Fruit fly (Drosophila melanogaster) whole organism, embryonic: ENCODE results near the gene Drs.

Source experiments
- CG11085 ChIP-seq: fragments of 200-800 bp; sonication (Bioruptor generic); IDR thresholded peaks from 2 replicates; pipeline ENCODE4 v1.3.6; 2022; ENCODE audit warnings: missing biosample characterization, missing genetic modification characterization
- CG11398 ChIP-seq: fragments of 200-800 bp; sonication (Bioruptor generic); optimal IDR thresholded peaks from 2 replicates; lab custom pipeline; 2016; ENCODE audit warnings: missing biosample characterization, missing genetic modification characterization
- CG11504 ChIP-seq: fragments of 200-800 bp; sonication (Bioruptor generic); optimal IDR thresholded peaks from 3 replicates; lab custom pipeline; 2019; ENCODE audit warnings: missing biosample characterization, mild to moderate bottlenecking, missing genetic modification characterization, moderate library complexity
- CG12155 ChIP-seq: fragments of 200-800 bp; sonication (Bioruptor generic); optimal IDR thresholded peaks from 3 replicates; lab custom pipeline; 2016; ENCODE audit warnings: missing biosample characterization, missing genetic modification characterization
- CG12236 ChIP-seq: fragments of 200-800 bp; sonication (Bioruptor generic); optimal IDR thresholded peaks from 2 replicates; lab custom pipeline; 2016; ENCODE audit warnings: missing biosample characterization, missing genetic modification characterization
- CG13424 ChIP-seq: fragments of 200-800 bp; sonication (Bioruptor generic); optimal IDR thresholded peaks from 2 replicates; lab custom pipeline; 2019; ENCODE audit warnings: missing biosample characterization, mild to moderate bottlenecking, missing genetic modification characterization, moderate library complexity
- CG13624 ChIP-seq: fragments of 200-800 bp; sonication (Bioruptor generic); optimal IDR thresholded peaks from 2 replicates; lab custom pipeline; 2016; ENCODE audit warnings: missing biosample characterization, missing genetic modification characterization
- CG14965 ChIP-seq: fragments of 200-800 bp; sonication (Bioruptor generic); optimal IDR thresholded peaks from 2 replicates; lab custom pipeline; 2016; ENCODE audit warnings: missing biosample characterization, missing genetic modification characterization, borderline replicate concordance
- CG16815 ChIP-seq: fragments of 200-800 bp; sonication (Bioruptor generic); optimal IDR thresholded peaks from 3 replicates; lab custom pipeline; 2017; ENCODE audit warnings: missing biosample characterization, mild to moderate bottlenecking, missing genetic modification characterization
- CG30431 ChIP-seq: fragments of 200-800 bp; sonication (Bioruptor generic); optimal IDR thresholded peaks from 2 replicates; lab custom pipeline; 2017; ENCODE audit warnings: missing biosample characterization, missing genetic modification characterization
- CG4617 ChIP-seq: fragments of 200-800 bp; sonication (Bioruptor generic); optimal IDR thresholded peaks from 3 replicates; lab custom pipeline; 2016; ENCODE audit warnings: missing biosample characterization, missing genetic modification characterization, borderline replicate concordance
- CG6272 ChIP-seq: fragments of 200-800 bp; sonication (Bioruptor generic); IDR thresholded peaks from 2 replicates; pipeline ENCODE4 v1.3.6; 2022; ENCODE audit warnings: missing biosample characterization, missing genetic modification characterization
- Chrac-16 ChIP-seq: fragments of 200-800 bp; sonication (Bioruptor generic); optimal IDR thresholded peaks from 3 replicates; lab custom pipeline; 2016; ENCODE audit warnings: missing biosample characterization, missing genetic modification characterization
- D19B ChIP-seq: fragments of 200-800 bp; sonication (Bioruptor generic); optimal IDR thresholded peaks from 2 replicates; lab custom pipeline; 2017; ENCODE audit warnings: missing biosample characterization, mild to moderate bottlenecking, missing genetic modification characterization
- Dll ChIP-seq: fragments of 200-800 bp; sonication (Bioruptor generic); IDR thresholded peaks from 4 replicates; pipeline ENCODE4 v1.3.6; 2022; ENCODE audit warnings: missing biosample characterization, missing genetic modification characterization; ENCODE audit not compliant: partially characterized antibody
- ERR ChIP-seq: fragments of 200-800 bp; sonication (Bioruptor generic); optimal IDR thresholded peaks from 2 replicates; lab custom pipeline; 2016; ENCODE audit warnings: missing biosample characterization, missing genetic modification characterization
- Fer3 ChIP-seq: fragments of 200-800 bp; sonication (Bioruptor generic); optimal IDR thresholded peaks from 2 replicates; lab custom pipeline; 2018; ENCODE audit warnings: missing biosample characterization, mild to moderate bottlenecking, missing genetic modification characterization, moderate library complexity
- Hmr ChIP-seq: fragments of 200-800 bp; sonication (Bioruptor generic); optimal IDR thresholded peaks from 3 replicates; lab custom pipeline; 2017; ENCODE audit warnings: mild to moderate bottlenecking, missing biosample characterization, missing genetic modification reagents, missing genetic modification characterization
- Meics ChIP-seq: fragments of 200-800 bp; sonication (Bioruptor generic); optimal IDR thresholded peaks from 2 replicates; lab custom pipeline; 2017; ENCODE audit warnings: missing biosample characterization, mild to moderate bottlenecking, missing genetic modification characterization
- NK7.1 ChIP-seq: fragments of 200-800 bp; sonication (Bioruptor generic); optimal IDR thresholded peaks from 3 replicates; lab custom pipeline; 2016; ENCODE audit warnings: missing biosample characterization, missing genetic modification characterization
- Nf-YC ChIP-seq: fragments of 200-800 bp; optimal IDR thresholded peaks from 3 replicates; lab custom pipeline; 2019; ENCODE audit warnings: missing biosample characterization, mild to moderate bottlenecking, missing genetic modification characterization, moderate library complexity
- Poxn ChIP-seq: fragments of 200-800 bp; sonication (Bioruptor generic); IDR thresholded peaks from 2 replicates; pipeline ENCODE4 v1.3.6; 2022; ENCODE audit warnings: missing biosample characterization, missing genetic modification characterization
- Rfx ChIP-seq: fragments of 200-800 bp; sonication (Bioruptor generic); IDR thresholded peaks from 2 replicates; pipeline ENCODE4 v1.3.6; 2022; ENCODE audit warnings: missing biosample characterization, missing genetic modification characterization
- Six4 ChIP-seq: fragments of 200-800 bp; sonication (Bioruptor generic); optimal IDR thresholded peaks from 2 replicates; lab custom pipeline; 2016; ENCODE audit warnings: missing biosample characterization, missing genetic modification characterization
- Sox102F ChIP-seq: fragments of 200-800 bp; sonication (Bioruptor generic); optimal IDR thresholded peaks from 2 replicates; lab custom pipeline; 2018; ENCODE audit warnings: missing biosample characterization, mild to moderate bottlenecking, missing genetic modification characterization, moderate library complexity
- Spps ChIP-seq: fragments of 200-800 bp; sonication (Bioruptor generic); optimal IDR thresholded peaks from 2 replicates; lab custom pipeline; 2018; ENCODE audit warnings: missing biosample characterization, mild to moderate bottlenecking, missing genetic modification characterization
- Tbp ChIP-seq: fragments of >200 bp; optimal IDR thresholded peaks from 2 replicates; lab custom pipeline; 2018; ENCODE audit warnings: missing biosample characterization, missing genetic modification characterization
- al ChIP-seq: fragments of 200-800 bp; sonication (Bioruptor generic); IDR thresholded peaks from 2 replicates; pipeline ENCODE4 v1.3.6; 2022; ENCODE audit warnings: missing biosample characterization, missing genetic modification characterization
- ara ChIP-seq: fragments of 200-800 bp; sonication (Bioruptor generic); IDR thresholded peaks from 2 replicates; pipeline ENCODE4 v1.3.6; 2022; ENCODE audit warnings: missing biosample characterization, missing genetic modification characterization
- ase ChIP-seq: fragments of 200-800 bp; sonication (Bioruptor generic); IDR thresholded peaks from 3 replicates; pipeline ENCODE4 v1.3.6; 2022; ENCODE audit warnings: missing biosample characterization, missing genetic modification characterization
- bcd ChIP-seq: fragments of 200-800 bp; sonication (Bioruptor generic); optimal IDR thresholded peaks from 2 replicates; lab custom pipeline; 2017; ENCODE audit warnings: missing biosample characterization, mild to moderate bottlenecking, missing genetic modification characterization
- bigmax ChIP-seq: fragments of 200-800 bp; sonication (Bioruptor generic); optimal IDR thresholded peaks from 2 replicates; lab custom pipeline; 2018; ENCODE audit warnings: missing biosample characterization, mild to moderate bottlenecking, missing genetic modification characterization
- bsh ChIP-seq, 2 experiments: fragments of 200-800 bp; sonication (Bioruptor generic); optimal IDR thresholded peaks; 2 replicates each; lab custom pipeline; 2017 to 2018; ENCODE audit warnings: mild to moderate bottlenecking in 2 of 2, missing biosample characterization in 2 of 2, missing genetic modification characterization in 2 of 2, moderate library complexity in 1 of 2
- chinmo ChIP-seq: fragments of 200-800 bp; sonication (Bioruptor generic); IDR thresholded peaks from 4 replicates; pipeline ENCODE4 v1.3.6; 2022; ENCODE audit warnings: missing biosample characterization, missing genetic modification characterization; ENCODE audit not compliant: partially characterized antibody
- dan ChIP-seq: fragments of 200-800 bp; sonication (Bioruptor generic); IDR thresholded peaks from 2 replicates; pipeline ENCODE4 v1.3.6; 2022; ENCODE audit warnings: missing biosample characterization, missing genetic modification characterization
- dpn ChIP-seq, 2 experiments: fragments of 200-800 bp; sonication (Bioruptor generic); optimal IDR thresholded peaks; 3 replicates each; lab custom pipeline; 2016; ENCODE audit warnings: missing biosample characterization in 2 of 2, missing genetic modification characterization in 2 of 2
- eyg ChIP-seq: fragments of 200-800 bp; sonication (Bioruptor generic); optimal IDR thresholded peaks from 3 replicates; lab custom pipeline; 2016; ENCODE audit warnings: missing biosample characterization, missing genetic modification characterization
- ftz-f1 ChIP-seq: fragments of 200-800 bp; sonication (Bioruptor generic); optimal IDR thresholded peaks from 2 replicates; lab custom pipeline; 2016; ENCODE audit warnings: missing biosample characterization, missing genetic modification characterization
- gcm2 ChIP-seq: fragments of 200-800 bp; sonication (Bioruptor generic); optimal IDR thresholded peaks from 2 replicates; lab custom pipeline; 2016; ENCODE audit warnings: missing biosample characterization, missing genetic modification characterization
- grau ChIP-seq: fragments of 200-800 bp; optimal IDR thresholded peaks from 3 replicates; lab custom pipeline; 2019; ENCODE audit warnings: missing biosample characterization, mild to moderate bottlenecking, missing genetic modification characterization, moderate library complexity
- hb ChIP-seq: fragments of 200-800 bp; sonication (Bioruptor generic); IDR thresholded peaks from 3 replicates; pipeline ENCODE4 v1.3.6; 2022; ENCODE audit warnings: missing biosample characterization, missing genetic modification characterization; ENCODE audit not compliant: partially characterized antibody
- her ChIP-seq: fragments of 200-800 bp; sonication (Bioruptor generic); optimal IDR thresholded peaks from 2 replicates; lab custom pipeline; 2016; ENCODE audit warnings: missing biosample characterization, missing genetic modification characterization
- jigr1 ChIP-seq: fragments of 200-800 bp; sonication (Bioruptor generic); IDR thresholded peaks from 3 replicates; pipeline ENCODE4 v1.3.6; 2022; ENCODE audit warnings: missing biosample characterization, missing genetic modification characterization
- kni ChIP-seq: fragments of 200-800 bp; sonication (Bioruptor generic); optimal IDR thresholded peaks from 3 replicates; lab custom pipeline; 2017; ENCODE audit warnings: mild to moderate bottlenecking, missing biosample characterization, missing genetic modification reagents, missing genetic modification characterization
- mirr ChIP-seq: fragments of 200-800 bp; sonication (Bioruptor generic); optimal IDR thresholded peaks from 3 replicates; lab custom pipeline; 2018; ENCODE audit warnings: missing biosample characterization, mild to moderate bottlenecking, missing genetic modification characterization
- nerfin-1 ChIP-seq: fragments of 200-800 bp; sonication (Bioruptor generic); optimal IDR thresholded peaks from 3 replicates; lab custom pipeline; 2019; ENCODE audit warnings: missing biosample characterization, mild to moderate bottlenecking, missing genetic modification characterization, moderate library complexity
- pnt ChIP-seq: fragments of 200-800 bp; sonication (Bioruptor generic); optimal IDR thresholded peaks from 3 replicates; lab custom pipeline; 2016; ENCODE audit warnings: missing biosample characterization, missing genetic modification characterization
- pzg ChIP-seq: fragments of 200-800 bp; sonication (Bioruptor generic); optimal IDR thresholded peaks from 3 replicates; lab custom pipeline; 2018; ENCODE audit warnings: missing biosample characterization, mild to moderate bottlenecking, missing genetic modification characterization, moderate library complexity
- run ChIP-seq: fragments of 200-800 bp; sonication (Bioruptor generic); optimal IDR thresholded peaks from 3 replicates; lab custom pipeline; 2018; ENCODE audit warnings: missing biosample characterization, mild to moderate bottlenecking, missing genetic modification characterization
- sob ChIP-seq: fragments of 200-800 bp; sonication (Bioruptor generic); IDR thresholded peaks from 2 replicates; pipeline ENCODE4 v1.3.6; 2022; ENCODE audit warnings: missing biosample characterization, missing genetic modification characterization
- tap ChIP-seq: fragments of 200-800 bp; optimal IDR thresholded peaks from 3 replicates; lab custom pipeline; 2019; ENCODE audit warnings: missing biosample characterization, mild to moderate bottlenecking, missing genetic modification characterization, moderate library complexity

Drs gene

DNA sequence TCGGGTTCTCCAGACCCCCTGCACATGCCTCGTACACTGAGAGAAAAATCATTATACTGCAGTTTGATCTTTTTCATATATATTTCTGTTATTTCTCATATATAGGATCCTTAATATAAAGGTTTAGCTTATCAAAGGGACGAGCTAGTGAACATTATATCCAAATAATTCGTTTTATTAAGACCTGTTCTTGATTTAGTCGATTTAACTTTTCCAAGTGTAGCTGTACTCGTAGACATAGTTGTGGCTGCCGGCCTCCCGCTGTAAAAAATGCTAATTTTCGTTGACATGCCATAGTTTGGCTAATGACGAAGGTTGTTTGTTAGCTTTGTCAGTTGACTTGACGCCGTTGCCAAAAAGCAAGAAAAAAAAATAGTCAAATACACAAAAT lies 13.1 kb downstream of the Drs start (continued):
- TF ChIP-seq CG13424 (tag; lab: Kevin White, UChicago) (peak; percentile 86), Meics (peak; percentile 85), Tbp (GFP tag; lab: Kevin White, UChicago) (no peak), sob (peak; percentile 88), CG11085 (peak; percentile 63), al (GFP tag; lab: Robert Waterston, UW) (peak; percentile 81), dan (0 out of 2 replicates have a peak, but pooled peaks have one; percentile 37), chinmo (GFP tag; lab: Robert Waterston, UW) (peak; percentile 89; the same call in 2 of the 4 replicates), Rfx (GFP tag; lab: Robert Waterston, UW) (peak; percentile 92), pzg (GFP tag; lab: Kevin White, UChicago) (no peak), jigr1 (GFP tag; lab: Robert Waterston, UW) (no peak), CG14965 (peak; percentile 33), Fer3 (tag; lab: Kevin White, UChicago) (peak; percentile 88), Dll (GFP tag; lab: Robert Waterston, UW) (no peak), D19B (peak; percentile 50), CG16815 (peak; percentile 78), bigmax (GFP tag; lab: Kevin White, UChicago) (no peak), gcm2 (peak; percentile 56), hb (GFP tag; lab: Robert Waterston, UW) (no peak), Sox102F (GFP tag; lab: Kevin White, UChicago) (peak; percentile 87), CG30431 (GFP tag; lab: Kevin White, UChicago) (peak; percentile 61), mirr (GFP tag; lab: Kevin White, UChicago) (peak; percentile 1), Spps (tag; lab: Kevin White, UChicago) (peak; percentile 79), Hmr (peak; percentile 85), pnt (GFP tag; lab: Kevin White, UChicago) (peak; percentile 75), Chrac-16 (GFP tag; lab: Kevin White, UChicago) (peak; percentile 81), run (peak; percentile 78), CG12236 (GFP tag; lab: Kevin White, UChicago) (peak; percentile 70), CG4617 (peak; percentile 40), Six4 (GFP tag; lab: Kevin White, UChicago) (peak; percentile 81), CG11398 (GFP tag; lab: Kevin White, UChicago) (peak; percentile 70), eyg (peak; percentile 65), nerfin-1 (tag; lab: Kevin White, UChicago) (peak; percentile 74), CG11504 (tag; lab: Kevin White, UChicago) (peak; percentile 88), bcd (peak; percentile 85), CG6272 (GFP tag; lab: Robert Waterston, UW) (peak; percentile 58), ara (peak; percentile 81), bsh (GFP tag; optimal IDR thresholded peaks at IDR 0.05; lab: Kevin White, UChicago) (peak; percentile 20 to 90), tap (tag; lab: Kevin White, UChicago) (peak; percentile 88), CG13624 (GFP tag; lab: Kevin White, UChicago) (peak; percentile 80), dpn (GFP tag; optimal IDR thresholded peaks at IDR 0.05; lab: Kevin White, UChicago) (peak; percentile 76 to 80), ase (GFP tag; lab: Robert Waterston, UW) (peak; percentile 61; the same call in 1 of the 3 replicates), NK7.1 (peak; percentile 60), Nf-YC (tag; lab: Kevin White, UChicago) (peak; percentile 62), ftz-f1 (GFP tag; lab: Kevin White, UChicago) (no peak), ERR (GFP tag; lab: Kevin White, UChicago) (peak; percentile 73), CG12155 (GFP tag; lab: Kevin White, UChicago) (peak; percentile 83), kni (peak; percentile 35), Poxn (GFP tag; lab: Robert Waterston, UW) (no peak; the same call in 1 of the 2 replicates), grau (tag; lab: Kevin White, UChicago) (peak; percentile 88), her (GFP tag; lab: Kevin White, UChicago) (peak; percentile 69)
